Worm (Caenorhabditis elegans): ENCODE results near the gene exc-12.

ce11 chrIII:13560715-13561114, 9.5 kb downstream of the exc-12 start:
- TF ChIP-seq egl-27 (tag; optimal IDR thresholded peaks at IDR 0.05) (no peak), nhr-237 (tag; optimal IDR thresholded peaks at IDR 0.05) (no peak), skn-1 (tag; optimal IDR thresholded peaks at IDR 0.05) (no peak)

Data from whole organism, L2 larva.